Fruit fly (Drosophila melanogaster): ENCODE measurements around the gene Gr2a.
A peak's percentile ranks its signal among the peaks of the same experiment; 100 is the strongest.

Gr2a gene

dm6 chrX:1480426-1480825 is 28.2 kb downstream of the Gr2a start:
- TF ChIP-seq CG1621 (tag; optimal IDR thresholded peaks at IDR 0.05) (no peak), Hr38 (GFP tag; optimal IDR thresholded peaks at IDR 0.05) (no peak), net (GFP tag; optimal IDR thresholded peaks at IDR 0.05) (no peak), cyc (GFP tag; optimal IDR thresholded peaks at IDR 0.05) (no peak), CG6792 (GFP tag; optimal IDR thresholded peaks at IDR 0.05) (no peak), svp (GFP tag) (peak; percentile 57)

dm6 chrX:1482840-1483518 is 30.7 kb downstream of the Gr2a start, which contains the start of the genes sta and inc:
TSS of gene sta (minus strand) at chrX:1483413.
TSS of gene inc (plus strand) at chrX:1483479.
- TF ChIP-seq esn (GFP tag; optimal IDR thresholded peaks at IDR 0.05) = peak; percentile 66
- TF ChIP-seq Eip93F (GFP tag; optimal IDR thresholded peaks at IDR 0.05) = no peak
- peak; percentile 61 for TF ChIP-seq CG9139 (GFP tag; optimal IDR thresholded peaks at IDR 0.05)
- TF ChIP-seq pdm3 (GFP tag; optimal IDR thresholded peaks at IDR 0.05) = peak; percentile 34
- TF ChIP-seq CG3919 (GFP tag; optimal IDR thresholded peaks at IDR 0.05) = peak; percentile 77
- TF ChIP-seq Smox (GFP tag; optimal IDR thresholded peaks at IDR 0.05) = peak; percentile 31
- TF ChIP-seq fkh (GFP tag; optimal IDR thresholded peaks at IDR 0.05) = peak; percentile 35
- peak; percentile 50 for TF ChIP-seq CG3032 (tag; optimal IDR thresholded peaks at IDR 0.05)
- peak; percentile 42 for TF ChIP-seq CG6808 (GFP tag; optimal IDR thresholded peaks at IDR 0.05)
- peak; percentile 57; the same call in 2 of the 3 replicates for TF ChIP-seq eg (GFP tag; IDR thresholded peaks at IDR 0.05)
- peak; percentile 64 for TF ChIP-seq vri (GFP tag; optimal IDR thresholded peaks at IDR 0.05)
- no peak for TF ChIP-seq Sox15 (GFP tag; optimal IDR thresholded peaks at IDR 0.05)
- no peak for TF ChIP-seq CG11294 (GFP tag; IDR thresholded peaks at IDR 0.05)
- peak; percentile 70 to 76 for TF ChIP-seq ss (GFP tag; optimal IDR thresholded peaks at IDR 0.05)
- TF ChIP-seq Hr39 (GFP tag; optimal IDR thresholded peaks at IDR 0.05) = peak; percentile 31
- TF ChIP-seq Hr4 (GFP tag; optimal IDR thresholded peaks at IDR 0.05) = no peak
- TF ChIP-seq CG16779 (tag; optimal IDR thresholded peaks at IDR 0.05) = peak; percentile 28
- TF ChIP-seq net (GFP tag; optimal IDR thresholded peaks at IDR 0.05) = peak; percentile 46
- TF ChIP-seq CG4318 (GFP tag; optimal IDR thresholded peaks at IDR 0.05) = no peak
- peak; percentile 80 for TF ChIP-seq achi (GFP tag; optimal IDR thresholded peaks at IDR 0.05)
- peak; percentile 43 for TF ChIP-seq lz (GFP tag; optimal IDR thresholded peaks at IDR 0.05)
- TF ChIP-seq OdsH (GFP tag; optimal IDR thresholded peaks at IDR 0.05) = peak; percentile 26
- no peak for TF ChIP-seq CG6276 (GFP tag; optimal IDR thresholded peaks at IDR 0.05)
- peak; percentile 31; the same call in 1 of the 3 replicates for TF ChIP-seq CG8119 (GFP tag; IDR thresholded peaks at IDR 0.05)
- TF ChIP-seq CG11762 (GFP tag; optimal IDR thresholded peaks at IDR 0.05; ENCODE audit: insufficient read depth) = peak; percentile 3
- TF ChIP-seq Met (GFP tag; optimal IDR thresholded peaks at IDR 0.05) = peak; percentile 68
- peak; percentile 41 for TF ChIP-seq CG10669 (GFP tag; optimal IDR thresholded peaks at IDR 0.05)
- TF ChIP-seq Ets96B (tag; optimal IDR thresholded peaks at IDR 0.05) = peak; percentile 20
- no peak for TF ChIP-seq Lpt (GFP tag; optimal IDR thresholded peaks at IDR 0.05)
- no peak for TF ChIP-seq Hr38 (GFP tag; optimal IDR thresholded peaks at IDR 0.05)
- TF ChIP-seq CG34406 (GFP tag; optimal IDR thresholded peaks at IDR 0.05) = peak; percentile 40
- TF ChIP-seq Gug (GFP tag; IDR thresholded peaks at IDR 0.05) = no peak
- TF ChIP-seq CG11902 (GFP tag; optimal IDR thresholded peaks at IDR 0.05) = no peak
- peak; percentile 76 for TF ChIP-seq CG6163 (GFP tag; IDR thresholded peaks at IDR 0.05)
- peak; percentile 11 for TF ChIP-seq fd59A (GFP tag; optimal IDR thresholded peaks at IDR 0.05)
- TF ChIP-seq salr (GFP tag; optimal IDR thresholded peaks at IDR 0.05) = peak in 1 of 2 experiments; percentile 37
- TF ChIP-seq dac (GFP tag; optimal IDR thresholded peaks at IDR 0.05) = peak; percentile 51
- peak; percentile 28 for TF ChIP-seq CG8632 (GFP tag; optimal IDR thresholded peaks at IDR 0.05)
- peak; percentile 56 for TF ChIP-seq Sox14 (GFP tag; optimal IDR thresholded peaks at IDR 0.05)
- peak; percentile 29 for TF ChIP-seq Blimp-1 (GFP tag; optimal IDR thresholded peaks at IDR 0.05)
- TF ChIP-seq acj6 (GFP tag; optimal IDR thresholded peaks at IDR 0.05) = peak; percentile 12
- peak; percentile 44 for TF ChIP-seq Sox102F (GFP tag; optimal IDR thresholded peaks at IDR 0.05)
- no peak for TF ChIP-seq CG10631 (GFP tag; optimal IDR thresholded peaks at IDR 0.05)
- peak; percentile 70 for TF ChIP-seq topi (GFP tag; optimal IDR thresholded peaks at IDR 0.05)
- peak; percentile 34 for TF ChIP-seq fd85E (GFP tag; optimal IDR thresholded peaks at IDR 0.05)
- peak; percentile 54 for TF ChIP-seq CG6792 (GFP tag; optimal IDR thresholded peaks at IDR 0.05)

All from whole organism, prepupa.